Worm (Caenorhabditis elegans): ENCODE data around the gene vps-22.

vps-22 gene

DNA sequence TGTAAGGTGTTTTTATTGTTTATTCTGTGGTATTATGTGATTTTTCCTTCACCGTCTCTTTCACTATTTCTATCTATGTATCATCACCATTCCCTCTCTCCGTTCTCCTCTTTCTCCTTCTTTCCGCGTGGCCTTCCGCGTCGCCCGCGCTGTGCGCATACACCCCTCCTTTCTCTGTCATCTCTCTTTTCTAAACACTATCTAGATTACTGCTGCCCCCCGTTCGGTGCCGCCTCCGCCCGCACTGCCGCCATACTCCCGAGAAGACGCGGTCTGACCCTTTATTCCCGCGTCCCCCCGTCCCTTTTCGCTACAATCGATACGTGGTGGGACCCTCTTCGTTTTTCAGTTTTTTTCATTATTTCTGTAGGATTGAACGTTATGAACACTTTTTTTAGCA lies 13.7 kb downstream of the vps-22 start:
- TF ChIP-seq snpc-1.2 (GFP tag; IDR thresholded peaks at IDR 0.05): 0 out of 2 replicates have a peak, but pooled peaks have one; percentile 17
- TF ChIP-seq mes-2 (tag; optimal IDR thresholded peaks at IDR 0.05; ENCODE audit: poor library complexity, severe bottlenecking): peak; percentile 22
- peak; percentile 41 for TF ChIP-seq hmg-1.1 (GFP tag; IDR thresholded peaks at IDR 0.05)
- peak; percentile 33 for TF ChIP-seq hlh-30 (tag; optimal IDR thresholded peaks at IDR 0.05; ENCODE audit: insufficient read depth)
- TF ChIP-seq daf-16 (GFP tag; optimal IDR thresholded peaks at IDR 0.05): no peak
- TF ChIP-seq daf-16 (tag; optimal IDR thresholded peaks at IDR 0.05): peak; percentile 29
- peak; percentile 25 for TF ChIP-seq T26A8.4 (GFP tag; IDR thresholded peaks at IDR 0.05)
- no peak for TF ChIP-seq nhr-102 (tag; optimal IDR thresholded peaks at IDR 0.05)
- TF ChIP-seq hlh-11 (tag; optimal IDR thresholded peaks at IDR 0.05): peak; percentile 47
- 0 out of 2 replicates have a peak, but pooled peaks have one; percentile 55 for TF ChIP-seq egl-43 (GFP tag; IDR thresholded peaks at IDR 0.05)
- no peak for TF ChIP-seq snpc-4 (tag; optimal IDR thresholded peaks at IDR 0.05)
- TF ChIP-seq madf-9 (GFP tag; conservative IDR thresholded peaks at IDR 0.05): peak; percentile 99
- TF ChIP-seq mxl-3 (GFP tag; optimal IDR thresholded peaks at IDR 0.05): peak; percentile 30
- peak in 1 of 2 experiments; percentile 18 for TF ChIP-seq hif-1 (tag; optimal IDR thresholded peaks at IDR 0.05)
- no peak for TF ChIP-seq F37D6.2 (tag; optimal IDR thresholded peaks at IDR 0.05)
- 0 out of 2 replicates have a peak, but pooled peaks have one; percentile 19 for TF ChIP-seq pha-4 (GFP tag; IDR thresholded peaks at IDR 0.05)
- TF ChIP-seq pha-4 (tag; optimal IDR thresholded peaks at IDR 0.05): no peak
- peak; percentile 81 for TF ChIP-seq set-16 (GFP tag; IDR thresholded peaks at IDR 0.05)
- TF ChIP-seq mdl-1 (tag; optimal IDR thresholded peaks at IDR 0.05): peak; percentile 23 to 55
- no peak for TF ChIP-seq skn-1 (tag; optimal IDR thresholded peaks at IDR 0.05)
- peak; percentile 97 for TF ChIP-seq aha-1 (tag)
- no peak for TF ChIP-seq mep-1 (tag; optimal IDR thresholded peaks at IDR 0.05)

DNA sequence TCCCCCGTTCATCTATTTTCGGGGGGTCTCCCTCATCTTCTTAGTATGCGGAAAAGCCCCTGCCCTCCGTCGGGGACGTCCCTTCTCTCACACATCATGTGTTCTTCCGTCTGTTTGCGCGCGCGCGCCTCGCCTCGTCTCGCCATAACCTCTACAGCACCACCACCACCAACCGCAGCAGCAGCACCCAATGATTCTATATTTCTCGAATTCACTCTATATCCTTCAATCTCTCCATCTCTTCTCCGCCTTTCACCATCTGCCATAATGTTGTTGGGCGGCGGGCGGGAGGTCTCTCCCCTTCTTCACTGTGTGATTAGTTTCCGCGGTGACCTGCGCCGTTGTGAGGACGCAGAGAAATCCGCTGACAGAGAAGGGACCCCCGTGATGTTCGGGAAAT lies 14.9 kb downstream of the vps-22 start:
- TF ChIP-seq attf-4 (tag; optimal IDR thresholded peaks at IDR 0.05): no peak
- TF ChIP-seq ceh-82 (tag; optimal IDR thresholded peaks at IDR 0.05): no peak
- TF ChIP-seq hlh-30 (tag; optimal IDR thresholded peaks at IDR 0.05; ENCODE audit: insufficient read depth): peak; percentile 82
- TF ChIP-seq set-16 (GFP tag; IDR thresholded peaks at IDR 0.05): peak; percentile 82
- 0 out of 2 replicates have a peak, but pooled peaks have one; percentile 27 for TF ChIP-seq nhr-42 (GFP tag; IDR thresholded peaks at IDR 0.05)
- TF ChIP-seq egl-43 (GFP tag; IDR thresholded peaks at IDR 0.05): peak; percentile 42; the same call in 1 of the 2 replicates
- no peak for TF ChIP-seq mxl-2 (GFP tag; conservative IDR thresholded peaks at IDR 0.05)
- peak; percentile 36 for TF ChIP-seq hlh-11 (tag; optimal IDR thresholded peaks at IDR 0.05)
- TF ChIP-seq rbr-2 (tag; optimal IDR thresholded peaks at IDR 0.05): peak; percentile 23
- TF ChIP-seq mes-2 (tag; optimal IDR thresholded peaks at IDR 0.05; ENCODE audit: poor library complexity, severe bottlenecking): peak; percentile 37
- peak; percentile 78 for TF ChIP-seq madf-9 (GFP tag; conservative IDR thresholded peaks at IDR 0.05)
- TF ChIP-seq nhr-25 (tag; optimal IDR thresholded peaks at IDR 0.05; ENCODE audit: borderline replicate concordance, insufficient read depth): no peak
- no peak for TF ChIP-seq R02D3.7 (tag; optimal IDR thresholded peaks at IDR 0.05)
- TF ChIP-seq ces-1 (GFP tag; optimal IDR thresholded peaks at IDR 0.05): no peak
- peak; percentile 38; the same call in 1 of the 2 replicates for TF ChIP-seq hmg-1.1 (GFP tag; IDR thresholded peaks at IDR 0.05)
- no peak for TF ChIP-seq nhr-76 (tag; optimal IDR thresholded peaks at IDR 0.05)
- peak; percentile 27 for TF ChIP-seq mep-1 (tag; optimal IDR thresholded peaks at IDR 0.05)
- no peak for TF ChIP-seq unc-39 (tag; optimal IDR thresholded peaks at IDR 0.05)
- TF ChIP-seq saeg-2 (GFP tag; IDR thresholded peaks at IDR 0.05): no peak
- TF ChIP-seq aha-1 (tag): peak; percentile 98
- TF ChIP-seq nhr-11 (tag; optimal IDR thresholded peaks at IDR 0.05): no peak
- no peak for TF ChIP-seq tag-97 (GFP tag; IDR thresholded peaks at IDR 0.05)
- TF ChIP-seq nhr-10 (tag; optimal IDR thresholded peaks at IDR 0.05): no peak
- TF ChIP-seq spr-3 (GFP tag; optimal IDR thresholded peaks at IDR 0.05): no peak
- no peak for TF ChIP-seq ztf-7 (tag; optimal IDR thresholded peaks at IDR 0.05)
- peak; percentile 11 to 34 for TF ChIP-seq mdl-1 (tag; optimal IDR thresholded peaks at IDR 0.05)
- TF ChIP-seq daf-12 (tag; optimal IDR thresholded peaks at IDR 0.05): no peak
- no peak for TF ChIP-seq F37D6.2 (tag; optimal IDR thresholded peaks at IDR 0.05)
- TF ChIP-seq lin-39 (tag; optimal IDR thresholded peaks at IDR 0.05): no peak
- no peak for TF ChIP-seq T20F7.1 (GFP tag; optimal IDR thresholded peaks at IDR 0.05)
- TF ChIP-seq nhr-111 (GFP tag; optimal IDR thresholded peaks at IDR 0.05): no peak
- TF ChIP-seq cey-2 (tag; optimal IDR thresholded peaks at IDR 0.05; ENCODE audit: borderline replicate concordance, insufficient read depth): no peak
- 0 out of 2 replicates have a peak, but pooled peaks have one; percentile 10 for TF ChIP-seq Y48G9A.11 (GFP tag; IDR thresholded peaks at IDR 0.05)
- no peak for TF ChIP-seq F44E2.7 (GFP tag; IDR thresholded peaks at IDR 0.05)
- TF ChIP-seq ctbp-1 (GFP tag; IDR thresholded peaks at IDR 0.05): 0 out of 2 replicates have a peak, but pooled peaks have one; percentile 30
- TF ChIP-seq dpl-1 (GFP tag; optimal IDR thresholded peaks at IDR 0.05): no peak
- TF ChIP-seq madf-5 (GFP tag; IDR thresholded peaks at IDR 0.05): no peak
